Worm (Caenorhabditis elegans): ENCODE results near the gene plg-1.

- no peak for TF ChIP-seq ama-1 (optimal IDR thresholded peaks at IDR 0.05)
- no peak for TF ChIP-seq npax-4 (tag; optimal IDR thresholded peaks at IDR 0.05)
- TF ChIP-seq nhr-11 (tag; optimal IDR thresholded peaks at IDR 0.05), result no peak
- TF ChIP-seq fkh-10 (GFP tag; optimal IDR thresholded peaks at IDR 0.05), result no peak
- no peak for TF ChIP-seq pqm-1 (tag; optimal IDR thresholded peaks at IDR 0.05)
These were observed 16.0 kb downstream of the plg-1 start for ce11 chrIII:8867922-8868655.
